Fruit fly (Drosophila melanogaster) whole organism, pupa: Measurements from ENCODE around the gene CG31792.

Source experiments
- CG12605 ChIP-seq: fragments of 200-800 bp; sonication (Bioruptor generic); IDR thresholded peaks from 2 replicates; pipeline ENCODE4 v1.3.6; 2022; ENCODE audit warnings: missing biosample characterization, missing genetic modification characterization
- CG14655 ChIP-seq: fragments of 200-800 bp; sonication (Bioruptor generic); optimal IDR thresholded peaks from 3 replicates; lab custom pipeline; 2017; ENCODE audit warnings: mild to moderate bottlenecking, missing biosample characterization, missing genetic modification reagents, missing genetic modification characterization
- CG32121 ChIP-seq: fragments of 200-800 bp; sonication (Bioruptor generic); IDR thresholded peaks from 2 replicates; pipeline ENCODE4 v1.3.6; 2022; ENCODE audit warnings: missing biosample characterization, missing genetic modification characterization
- CG8301 ChIP-seq: fragments of 200-800 bp; sonication (Bioruptor generic); optimal IDR thresholded peaks from 2 replicates; lab custom pipeline; 2018; ENCODE audit warnings: missing biosample characterization, mild to moderate bottlenecking, missing genetic modification characterization
- CG9948 ChIP-seq: fragments of 200-800 bp; sonication (Bioruptor generic); optimal IDR thresholded peaks from 2 replicates; lab custom pipeline; 2018; ENCODE audit warnings: missing biosample characterization, mild to moderate bottlenecking, missing genetic modification characterization, moderate library complexity
- EcR ChIP-seq: fragments of 200-800 bp; sonication (Bioruptor generic); optimal IDR thresholded peaks from 3 replicates; lab custom pipeline; 2019; ENCODE audit warnings: missing biosample characterization, missing genetic modification characterization, mild to moderate bottlenecking, moderate library complexity, missing genetic modification reagents

- TF ChIP-seq CG12605 (no peak), CG32121 (GFP tag; lab: Robert Waterston, UW) (no peak), CG9948 (tag; lab: Kevin White, UChicago) (no peak), EcR (GFP tag; lab: Kevin White, UChicago) (no peak), CG14655 (GFP tag; lab: Kevin White, UChicago) (no peak), CG8301 (tag; lab: Kevin White, UChicago) (no peak)
Observed at dm6 chr2L:18967897-18968296, 29.4 kb upstream of the CG31792 start.
